Worm (Caenorhabditis elegans) whole organism, late embryonic: ENCODE results near the gene F48F7.6.
A peak's percentile ranks its signal among the peaks of the same experiment; 100 is the strongest.

ENCODE experiments used
- F13H6.1 ChIP-seq: sonication (generic microtip); optimal IDR thresholded peaks from 2 replicates; lab custom pipeline; 2016; ENCODE audit warnings: missing genetic modification characterization, missing compliant biosample characterization
- K02D7.2 ChIP-seq: sonication (generic microtip); optimal IDR thresholded peaks from 2 replicates; lab custom pipeline; 2017; ENCODE audit warnings: mild to moderate bottlenecking, missing genetic modification characterization, missing compliant biosample characterization
- K09A11.1 ChIP-seq: sonication (generic microtip); optimal IDR thresholded peaks from 2 replicates; lab custom pipeline; 2017; ENCODE audit warnings: antibody characterized with exemption, mild to moderate bottlenecking, missing genetic modification characterization, missing compliant biosample characterization; ENCODE audit not compliant: insufficient read depth
- T23F11.4 ChIP-seq: fragments of 200-800 bp; sonication (Bioruptor generic); optimal IDR thresholded peaks from 2 replicates; lab custom pipeline; 2018; ENCODE audit warnings: mild to moderate bottlenecking, missing genetic modification characterization, missing compliant biosample characterization
- Y22D7AL.16 ChIP-seq: sonication (generic microtip); optimal IDR thresholded peaks from 2 replicates; lab custom pipeline; 2016; ENCODE audit warnings: missing genetic modification characterization, missing compliant biosample characterization
- ahr-1 ChIP-seq: sonication (generic microtip); optimal IDR thresholded peaks from 2 replicates; lab custom pipeline; 2016; ENCODE audit warnings: missing genetic modification characterization, missing compliant biosample characterization
- ceh-18 ChIP-seq: sonication (generic microtip); optimal IDR thresholded peaks from 2 replicates; lab custom pipeline; 2016; ENCODE audit warnings: missing genetic modification characterization, missing compliant biosample characterization
- ceh-2 ChIP-seq: sonication (generic microtip); optimal IDR thresholded peaks from 2 replicates; lab custom pipeline; 2016; ENCODE audit warnings: missing genotype, missing genetic modification characterization, missing compliant biosample characterization
- ceh-22 ChIP-seq: sonication (generic microtip); optimal IDR thresholded peaks from 2 replicates; lab custom pipeline; 2017; ENCODE audit warnings: missing biosample characterization, missing genetic modification characterization
- ceh-24 ChIP-seq: sonication (generic microtip); optimal IDR thresholded peaks from 2 replicates; lab custom pipeline; 2016; ENCODE audit warnings: mild to moderate bottlenecking, missing genetic modification characterization, missing compliant biosample characterization
- ceh-30 ChIP-seq: fragments of 150-350 bp; optimal IDR thresholded peaks from 2 replicates; lab custom pipeline; 2014; ENCODE audit warnings: missing biosample characterization, missing genetic modification characterization
- ceh-34 ChIP-seq: sonication (generic microtip); optimal IDR thresholded peaks from 2 replicates; lab custom pipeline; 2016; ENCODE audit warnings: mild to moderate bottlenecking, missing genetic modification characterization, missing compliant biosample characterization
- ceh-48 ChIP-seq: sonication (generic microtip); optimal IDR thresholded peaks from 2 replicates; lab custom pipeline; 2016; ENCODE audit warnings: missing genetic modification characterization, inconsistent platforms, missing compliant biosample characterization
- ceh-6 ChIP-seq: fragments of 200-800 bp; sonication (Bioruptor generic); optimal IDR thresholded peaks from 2 replicates; lab custom pipeline; 2018; ENCODE audit warnings: mild to moderate bottlenecking, missing genetic modification characterization, missing compliant biosample characterization
- ceh-9 ChIP-seq: sonication (generic microtip); optimal IDR thresholded peaks from 2 replicates; lab custom pipeline; 2016; ENCODE audit warnings: mild to moderate bottlenecking, missing genetic modification characterization, inconsistent platforms, missing compliant biosample characterization
- dve-1 ChIP-seq: sonication (generic microtip); optimal IDR thresholded peaks from 2 replicates; lab custom pipeline; 2017; ENCODE audit warnings: antibody characterized with exemption, mild to moderate bottlenecking, missing genetic modification characterization, missing compliant biosample characterization
- elt-2 ChIP-seq: sonication (generic microtip); optimal IDR thresholded peaks from 2 replicates; lab custom pipeline; 2016; ENCODE audit warnings: missing genetic modification reagents, missing genetic modification characterization, missing compliant biosample characterization
- elt-4 ChIP-seq: sonication (generic microtip); optimal IDR thresholded peaks from 2 replicates; lab custom pipeline; 2016; ENCODE audit warnings: missing genetic modification characterization, missing compliant biosample characterization
- eyg-1 ChIP-seq: sonication (generic microtip); optimal IDR thresholded peaks from 2 replicates; lab custom pipeline; 2016; ENCODE audit warnings: missing genotype, missing genetic modification characterization, missing compliant biosample characterization
- fax-1 ChIP-seq: sonication (generic microtip); optimal IDR thresholded peaks from 2 replicates; lab custom pipeline; 2016; ENCODE audit warnings: missing genotype, missing genetic modification characterization, missing compliant biosample characterization
- fkh-6 ChIP-seq: sonication (generic microtip); optimal IDR thresholded peaks from 2 replicates; lab custom pipeline; 2016; ENCODE audit warnings: missing genetic modification characterization, missing compliant biosample characterization
- hlh-15 ChIP-seq: sonication (generic microtip); optimal IDR thresholded peaks from 2 replicates; lab custom pipeline; 2016; ENCODE audit warnings: missing genetic modification characterization, missing compliant biosample characterization
- hlh-30 ChIP-seq: sonication (generic microtip); optimal IDR thresholded peaks from 2 replicates; lab custom pipeline; 2017; ENCODE audit warnings: antibody characterized with exemption, missing genetic modification characterization, missing compliant biosample characterization; ENCODE audit not compliant: insufficient read depth
- hlh-6 ChIP-seq: sonication (generic microtip); optimal IDR thresholded peaks from 2 replicates; lab custom pipeline; 2016; ENCODE audit warnings: missing genotype, missing genetic modification characterization, missing compliant biosample characterization
- hlh-8 ChIP-seq: sonication (generic microtip); optimal IDR thresholded peaks from 2 replicates; lab custom pipeline; 2016; ENCODE audit warnings: missing genotype, missing genetic modification characterization, missing compliant biosample characterization
- lim-6 ChIP-seq: sonication (generic microtip); optimal IDR thresholded peaks from 2 replicates; lab custom pipeline; 2016; ENCODE audit warnings: missing genetic modification characterization, missing compliant biosample characterization
- madf-2 ChIP-seq: sonication (generic microtip); optimal IDR thresholded peaks from 2 replicates; lab custom pipeline; 2017; ENCODE audit warnings: missing genetic modification characterization, missing compliant biosample characterization
- nfya-1 ChIP-seq: sonication (generic microtip); optimal IDR thresholded peaks from 2 replicates; lab custom pipeline; 2017; ENCODE audit warnings: missing genetic modification characterization, mild to moderate bottlenecking, missing compliant biosample characterization, antibody characterized with exemption, moderate library complexity
- nhr-232 ChIP-seq: sonication (generic microtip); optimal IDR thresholded peaks from 2 replicates; lab custom pipeline; 2016; ENCODE audit warnings: missing genetic modification characterization, missing compliant biosample characterization
- npax-4 ChIP-seq: sonication (generic microtip); optimal IDR thresholded peaks from 2 replicates; lab custom pipeline; 2016; ENCODE audit warnings: missing genetic modification characterization, missing compliant biosample characterization
- odd-2 ChIP-seq: sonication (generic microtip); optimal IDR thresholded peaks from 2 replicates; lab custom pipeline; 2017; ENCODE audit warnings: antibody characterized with exemption, mild to moderate bottlenecking, missing genetic modification characterization, missing compliant biosample characterization
- pat-9 ChIP-seq: fragments of 200-800 bp; sonication (Bioruptor generic); optimal IDR thresholded peaks from 2 replicates; lab custom pipeline; 2018; ENCODE audit warnings: mild to moderate bottlenecking, missing genetic modification characterization, moderate library complexity, missing compliant biosample characterization
- pax-1 ChIP-seq: fragments of 150-350 bp; optimal IDR thresholded peaks from 2 replicates; lab custom pipeline; 2014; ENCODE audit warnings: missing biosample characterization, missing genetic modification characterization
- pqm-1 ChIP-seq: sonication (generic microtip); optimal IDR thresholded peaks from 2 replicates; lab custom pipeline; 2016; ENCODE audit warnings: missing genetic modification characterization, missing compliant biosample characterization
- pros-1 ChIP-seq: fragments of 150-350 bp; optimal IDR thresholded peaks from 2 replicates; lab custom pipeline; 2014; ENCODE audit warnings: missing biosample characterization, missing genetic modification reagents, missing genetic modification characterization
- ref-2 ChIP-seq: sonication (generic microtip); optimal IDR thresholded peaks from 2 replicates; lab custom pipeline; 2016; ENCODE audit warnings: missing genetic modification characterization, missing compliant biosample characterization
- rnt-1 ChIP-seq: sonication (generic microtip); optimal IDR thresholded peaks from 2 replicates; lab custom pipeline; 2016; ENCODE audit warnings: missing genetic modification characterization, missing compliant biosample characterization
- sdc-2 ChIP-seq: sonication (generic microtip); optimal IDR thresholded peaks from 2 replicates; lab custom pipeline; 2016; ENCODE audit warnings: missing genotype, missing genetic modification characterization, missing compliant biosample characterization
- syd-9 ChIP-seq: sonication (generic microtip); optimal IDR thresholded peaks from 2 replicates; lab custom pipeline; 2016; ENCODE audit warnings: mild to moderate bottlenecking, missing genetic modification characterization, moderate library complexity, missing compliant biosample characterization
- tbx-2 ChIP-seq: sonication (generic microtip); optimal IDR thresholded peaks from 2 replicates; lab custom pipeline; 2016; ENCODE audit warnings: missing genetic modification characterization, missing compliant biosample characterization
- tbx-7 ChIP-seq: sonication (generic microtip); optimal IDR thresholded peaks from 2 replicates; lab custom pipeline; 2016; ENCODE audit warnings: missing genotype, missing genetic modification characterization, missing compliant biosample characterization
- unc-55 ChIP-seq: sonication (generic microtip); optimal IDR thresholded peaks from 2 replicates; lab custom pipeline; 2017; ENCODE audit warnings: missing biosample characterization, missing genetic modification reagents, missing genetic modification characterization
- ztf-16 ChIP-seq: sonication (generic microtip); optimal IDR thresholded peaks from 2 replicates; lab custom pipeline; 2017; ENCODE audit warnings: missing genetic modification characterization, missing compliant biosample characterization

F48F7.6 gene

DNA sequence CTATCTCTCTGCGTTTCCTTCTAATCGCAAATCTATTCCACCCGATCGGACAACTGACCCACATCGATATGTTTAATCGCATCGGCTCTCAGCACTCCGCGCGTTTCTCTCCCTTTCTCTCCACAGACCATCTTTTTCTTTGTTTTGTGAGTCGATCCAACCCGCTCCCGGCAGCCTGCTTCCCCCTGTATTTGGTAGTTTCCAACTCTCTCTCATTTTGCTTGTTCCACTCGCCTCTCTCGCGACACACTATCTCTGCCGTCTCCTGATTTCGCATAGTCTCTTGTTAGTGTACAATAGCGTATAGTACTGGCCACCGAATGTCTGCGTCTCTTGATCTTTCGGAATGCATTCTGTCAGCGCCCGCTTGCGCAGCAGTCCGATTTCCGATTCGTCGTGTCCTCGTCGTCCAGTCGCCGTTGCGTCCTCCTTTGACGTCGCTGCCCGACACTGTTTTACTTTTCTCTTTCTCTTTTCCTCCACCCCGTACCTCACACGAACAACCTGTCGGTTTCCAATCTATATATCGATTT, 26.9 kb upstream of the F48F7.6 start (continued):
- no peak for TF ChIP-seq pros-1 (tag; lab: Kevin White, UChicago)
- no peak for TF ChIP-seq dve-1 (tag; lab: Kevin White, UChicago)
- TF ChIP-seq odd-2 = no peak
- no peak for TF ChIP-seq ceh-24
- TF ChIP-seq ceh-30 (tag; lab: Kevin White, UChicago) = no peak
- TF ChIP-seq nfya-1 (tag; lab: Kevin White, UChicago) = peak; percentile 53
- peak; percentile 44 for TF ChIP-seq hlh-30
- no peak for TF ChIP-seq nhr-232 (tag; lab: Kevin White, UChicago)
- peak; percentile 44 for TF ChIP-seq unc-55
- TF ChIP-seq ahr-1 (tag; lab: Kevin White, UChicago) = no peak
- TF ChIP-seq fkh-6 (tag; lab: Kevin White, UChicago) = no peak
- TF ChIP-seq ceh-2 = peak; percentile 40
- TF ChIP-seq ztf-16 (tag; lab: Kevin White, UChicago) = no peak
- peak; percentile 26 for TF ChIP-seq syd-9 (tag; lab: Kevin White, UChicago)
- TF ChIP-seq lim-6 (tag; lab: Kevin White, UChicago) = no peak
- no peak for TF ChIP-seq Y22D7AL.16
- TF ChIP-seq hlh-8 (tag; lab: Kevin White, UChicago) = no peak
- TF ChIP-seq pqm-1 = no peak
- TF ChIP-seq ceh-18 (tag; lab: Kevin White, UChicago) = peak; percentile 28
- peak; percentile 14 for TF ChIP-seq eyg-1 (tag; lab: Kevin White, UChicago)
- TF ChIP-seq ref-2 (tag; lab: Kevin White, UChicago) = peak; percentile 70
- no peak for TF ChIP-seq fax-1 (tag; lab: Kevin White, UChicago)
- TF ChIP-seq rnt-1 (tag; lab: Kevin White, UChicago) = peak; percentile 3
- no peak for TF ChIP-seq hlh-15 (tag; lab: Kevin White, UChicago)
- TF ChIP-seq ceh-48 (tag; lab: Kevin White, UChicago) = no peak
- peak; percentile 60 for TF ChIP-seq tbx-2 (tag; lab: Kevin White, UChicago)
- TF ChIP-seq F13H6.1 (tag; lab: Kevin White, UChicago) = peak; percentile 68
- TF ChIP-seq hlh-6 (tag; lab: Kevin White, UChicago) = no peak
- no peak for TF ChIP-seq elt-2 (tag; lab: Kevin White, UChicago)
- peak; percentile 5 for TF ChIP-seq madf-2 (tag; lab: Kevin White, UChicago)
- no peak for TF ChIP-seq pat-9
- peak; percentile 2 for TF ChIP-seq ceh-6 (GFP tag; lab: Kevin White, UChicago)

DNA sequence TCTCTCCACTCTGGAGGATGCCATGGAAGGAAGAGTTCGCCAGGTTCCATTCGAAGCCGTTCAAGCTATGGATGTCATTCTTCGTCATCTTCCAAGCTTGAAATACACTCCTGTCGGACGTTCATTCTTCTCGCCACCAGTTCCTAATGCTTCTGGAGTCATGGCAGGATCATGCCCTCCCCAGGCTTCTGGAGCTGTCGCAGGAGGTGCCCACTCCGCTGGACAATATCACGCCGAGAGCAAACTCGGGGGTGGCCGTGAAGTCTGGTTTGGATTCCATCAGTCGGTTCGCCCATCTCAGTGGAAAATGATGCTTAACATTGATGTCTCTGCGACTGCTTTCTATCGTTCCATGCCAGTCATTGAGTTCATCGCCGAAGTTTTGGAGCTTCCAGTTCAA, 25.3 kb upstream of the F48F7.6 start:
- TF ChIP-seq K02D7.2 (tag; lab: Kevin White, UChicago) (no peak), T23F11.4 (GFP tag; lab: Kevin White, UChicago) (no peak), ztf-16 (tag; lab: Kevin White, UChicago) (no peak), unc-55 (no peak)
- TF ChIP-seq, all 69 proteins: peak for 0

DNA sequence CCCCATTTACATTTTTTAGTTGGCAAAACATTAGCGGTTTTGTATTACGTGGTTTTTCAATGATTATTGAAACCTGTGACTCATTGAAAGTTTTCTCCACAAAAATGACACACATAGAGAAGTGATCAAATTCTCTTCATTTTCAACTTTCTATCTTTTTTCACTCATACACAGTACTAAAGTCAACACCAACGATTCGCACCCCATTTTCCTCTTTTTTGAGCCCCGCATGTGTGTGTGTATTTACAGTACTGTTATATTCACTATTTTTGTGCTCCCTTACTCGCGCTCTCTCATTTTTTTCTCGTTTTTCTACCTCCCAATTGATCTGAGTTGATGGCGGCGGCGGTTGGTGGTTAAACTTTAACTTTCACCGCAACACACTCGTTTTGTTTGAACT, 19.2 kb upstream of the F48F7.6 start:
- TF ChIP-seq ceh-22 (no peak), ceh-9 (tag; lab: Kevin White, UChicago) (no peak), ceh-34 (tag; lab: Kevin White, UChicago) (no peak), elt-4 (no peak), ceh-30 (tag; lab: Kevin White, UChicago) (no peak), npax-4 (tag; lab: Kevin White, UChicago) (no peak), sdc-2 (tag; lab: Kevin White, UChicago) (no peak), nfya-1 (tag; lab: Kevin White, UChicago) (no peak), fax-1 (tag; lab: Kevin White, UChicago) (no peak), T23F11.4 (GFP tag; lab: Kevin White, UChicago) (no peak), tbx-7 (no peak), pax-1 (tag; lab: Kevin White, UChicago) (no peak), ceh-18 (tag; lab: Kevin White, UChicago) (no peak), K09A11.1 (tag; lab: Kevin White, UChicago) (no peak), rnt-1 (tag; lab: Kevin White, UChicago) (no peak), nhr-232 (tag; lab: Kevin White, UChicago) (no peak)
